Worm (Caenorhabditis elegans) whole organism, late embryonic: Measurements from ENCODE around the gene T04C12.7.

Source experiments
- F13H6.1 ChIP-seq: sonication (generic microtip); optimal IDR thresholded peaks from 2 replicates; lab custom pipeline; 2016; ENCODE audit warnings: missing genetic modification characterization, missing compliant biosample characterization
- T23F11.4 ChIP-seq: fragments of 200-800 bp; sonication (Bioruptor generic); optimal IDR thresholded peaks from 2 replicates; lab custom pipeline; 2018; ENCODE audit warnings: mild to moderate bottlenecking, missing genetic modification characterization, missing compliant biosample characterization
- Y22D7AL.16 ChIP-seq: sonication (generic microtip); optimal IDR thresholded peaks from 2 replicates; lab custom pipeline; 2016; ENCODE audit warnings: missing genetic modification characterization, missing compliant biosample characterization
- ahr-1 ChIP-seq: sonication (generic microtip); optimal IDR thresholded peaks from 2 replicates; lab custom pipeline; 2016; ENCODE audit warnings: missing genetic modification characterization, missing compliant biosample characterization
- ceh-14 ChIP-seq: sonication (generic microtip); optimal IDR thresholded peaks from 2 replicates; lab custom pipeline; 2016; ENCODE audit warnings: missing genotype, missing genetic modification characterization, missing compliant biosample characterization
- ceh-18 ChIP-seq: sonication (generic microtip); optimal IDR thresholded peaks from 2 replicates; lab custom pipeline; 2016; ENCODE audit warnings: missing genetic modification characterization, missing compliant biosample characterization
- ceh-24 ChIP-seq: sonication (generic microtip); optimal IDR thresholded peaks from 2 replicates; lab custom pipeline; 2016; ENCODE audit warnings: mild to moderate bottlenecking, missing genetic modification characterization, missing compliant biosample characterization
- ceh-31 ChIP-seq: sonication (generic microtip); optimal IDR thresholded peaks from 2 replicates; lab custom pipeline; 2016; ENCODE audit warnings: missing genetic modification characterization, missing compliant biosample characterization
- ceh-34 ChIP-seq: sonication (generic microtip); optimal IDR thresholded peaks from 2 replicates; lab custom pipeline; 2016; ENCODE audit warnings: mild to moderate bottlenecking, missing genetic modification characterization, missing compliant biosample characterization
- ceh-6 ChIP-seq: fragments of 200-800 bp; sonication (Bioruptor generic); optimal IDR thresholded peaks from 2 replicates; lab custom pipeline; 2018; ENCODE audit warnings: mild to moderate bottlenecking, missing genetic modification characterization, missing compliant biosample characterization
- dmd-4 ChIP-seq: sonication (generic microtip); optimal IDR thresholded peaks from 2 replicates; lab custom pipeline; 2016; ENCODE audit warnings: borderline replicate concordance, missing genetic modification characterization, missing compliant biosample characterization
- elt-2 ChIP-seq: sonication (generic microtip); optimal IDR thresholded peaks from 2 replicates; lab custom pipeline; 2016; ENCODE audit warnings: missing genetic modification reagents, missing genetic modification characterization, missing compliant biosample characterization
- elt-4 ChIP-seq: sonication (generic microtip); optimal IDR thresholded peaks from 2 replicates; lab custom pipeline; 2016; ENCODE audit warnings: missing genetic modification characterization, missing compliant biosample characterization
- ets-4 ChIP-seq: sonication (generic microtip); optimal IDR thresholded peaks from 2 replicates; lab custom pipeline; 2016; ENCODE audit warnings: missing genetic modification characterization, missing compliant biosample characterization
- hlh-30 ChIP-seq: sonication (generic microtip); optimal IDR thresholded peaks from 2 replicates; lab custom pipeline; 2017; ENCODE audit warnings: antibody characterized with exemption, missing genetic modification characterization, missing compliant biosample characterization; ENCODE audit not compliant: insufficient read depth
- hlh-6 ChIP-seq: sonication (generic microtip); optimal IDR thresholded peaks from 2 replicates; lab custom pipeline; 2016; ENCODE audit warnings: missing genotype, missing genetic modification characterization, missing compliant biosample characterization
- lim-6 ChIP-seq: sonication (generic microtip); optimal IDR thresholded peaks from 2 replicates; lab custom pipeline; 2016; ENCODE audit warnings: missing genetic modification characterization, missing compliant biosample characterization
- madf-2 ChIP-seq: sonication (generic microtip); optimal IDR thresholded peaks from 2 replicates; lab custom pipeline; 2017; ENCODE audit warnings: missing genetic modification characterization, missing compliant biosample characterization
- nhr-11 ChIP-seq: fragments of 150-350 bp; optimal IDR thresholded peaks from 2 replicates; lab custom pipeline; 2014; ENCODE audit warnings: missing biosample characterization, missing genetic modification characterization
- nhr-232 ChIP-seq: sonication (generic microtip); optimal IDR thresholded peaks from 2 replicates; lab custom pipeline; 2016; ENCODE audit warnings: missing genetic modification characterization, missing compliant biosample characterization
- npax-4 ChIP-seq: sonication (generic microtip); optimal IDR thresholded peaks from 2 replicates; lab custom pipeline; 2016; ENCODE audit warnings: missing genetic modification characterization, missing compliant biosample characterization
- pax-1 ChIP-seq: fragments of 150-350 bp; optimal IDR thresholded peaks from 2 replicates; lab custom pipeline; 2014; ENCODE audit warnings: missing biosample characterization, missing genetic modification characterization
- pha-2 ChIP-seq: sonication (generic microtip); optimal IDR thresholded peaks from 2 replicates; lab custom pipeline; 2017; ENCODE audit warnings: mild to moderate bottlenecking, missing genetic modification characterization, missing compliant biosample characterization
- pha-4 ChIP-seq: fragments of 150-350 bp; optimal IDR thresholded peaks from 2 replicates; lab custom pipeline; 2018; ENCODE audit warnings: missing biosample characterization, missing genetic modification reagents, missing genetic modification characterization
- pqm-1 ChIP-seq: sonication (generic microtip); optimal IDR thresholded peaks from 2 replicates; lab custom pipeline; 2016; ENCODE audit warnings: missing genetic modification characterization, missing compliant biosample characterization
- ref-2 ChIP-seq: sonication (generic microtip); optimal IDR thresholded peaks from 2 replicates; lab custom pipeline; 2016; ENCODE audit warnings: missing genetic modification characterization, missing compliant biosample characterization
- sdc-2 ChIP-seq: sonication (generic microtip); optimal IDR thresholded peaks from 2 replicates; lab custom pipeline; 2016; ENCODE audit warnings: missing genotype, missing genetic modification characterization, missing compliant biosample characterization
- sox-2 ChIP-seq: fragments of 200-800 bp; sonication (Bioruptor generic); IDR thresholded peaks from 2 replicates; pipeline ENCODE4 v1.3.6; 2022; ENCODE audit warnings: missing genetic modification reagents, missing genetic modification characterization, missing compliant biosample characterization
- tbx-2 ChIP-seq: sonication (generic microtip); optimal IDR thresholded peaks from 2 replicates; lab custom pipeline; 2016; ENCODE audit warnings: missing genetic modification characterization, missing compliant biosample characterization
- unc-55 ChIP-seq: sonication (generic microtip); optimal IDR thresholded peaks from 2 replicates; lab custom pipeline; 2017; ENCODE audit warnings: missing biosample characterization, missing genetic modification reagents, missing genetic modification characterization
- unc-86 ChIP-seq: sonication (generic microtip); optimal IDR thresholded peaks from 2 replicates; lab custom pipeline; 2016; ENCODE audit warnings: missing genetic modification characterization, missing compliant biosample characterization
- zip-5 ChIP-seq: sonication (generic microtip); optimal IDR thresholded peaks from 2 replicates; lab custom pipeline; 2016; ENCODE audit warnings: missing genetic modification characterization, missing compliant biosample characterization
- ztf-16 ChIP-seq: sonication (generic microtip); optimal IDR thresholded peaks from 2 replicates; lab custom pipeline; 2017; ENCODE audit warnings: missing genetic modification characterization, missing compliant biosample characterization

Gene T04C12.7

DNA sequence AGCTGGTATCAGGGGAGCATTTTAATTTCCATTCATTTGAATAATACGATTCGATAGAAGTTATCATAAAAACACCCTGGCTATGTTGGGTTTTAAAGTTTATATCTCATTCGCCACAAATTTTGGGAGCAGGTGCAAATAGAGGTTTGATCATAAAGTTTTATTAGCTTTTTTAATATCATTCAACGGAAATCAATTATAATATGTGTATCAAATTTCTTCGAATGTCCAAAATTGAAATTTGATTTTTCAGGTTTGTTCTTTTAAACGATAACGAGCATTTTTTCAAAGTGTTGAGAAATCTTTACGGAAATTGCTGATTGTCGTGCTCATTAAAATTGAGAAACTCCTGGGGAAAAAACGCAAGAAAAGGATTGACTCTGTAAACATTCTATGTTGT, 5.2 kb upstream of the T04C12.7 start, which contains the start of gene srh-74:
srh-74 (minus strand) TSS at position 101 of the 400 bp plus-strand sequence.
- TF ChIP-seq sdc-2 (no peak), pha-4 (tag; lab: Kevin White, UChicago) (no peak), Y22D7AL.16 (tag; lab: Kevin White, UChicago) (no peak), ceh-6 (GFP tag; lab: Kevin White, UChicago) (no peak), unc-55 (GFP tag; lab: Kevin White, UChicago) (no peak), ceh-34 (tag; lab: Kevin White, UChicago) (no peak), npax-4 (tag; lab: Kevin White, UChicago) (no peak)

- no peak for TF ChIP-seq ceh-18 (tag; lab: Kevin White, UChicago)
Measured at ce11 chrV:11051921-11052320, 2.0 kb upstream of the T04C12.7 start, which contains the start of gene T04C12.33. Gene T04C12.33, plus strand, starts transcription at chrV:11052221.

ce11 chrV:11056484-11056883, 2.6 kb downstream of the T04C12.7 start:
- TF ChIP-seq ceh-24 (no peak), nhr-232 (tag; lab: Kevin White, UChicago) (no peak), dmd-4 (tag; lab: Kevin White, UChicago) (no peak), sdc-2 (no peak), elt-4 (tag; lab: Kevin White, UChicago) (no peak), sox-2 (GFP tag; lab: Robert Waterston, UW) (no peak), hlh-30 (no peak), ceh-14 (tag; lab: Kevin White, UChicago) (no peak), tbx-2 (tag; lab: Kevin White, UChicago) (no peak)

ce11 chrV:11057043-11057442, 3.1 kb downstream of the T04C12.7 start, which contains the start of gene srh-75:
Gene srh-75, minus strand, starts transcription at chrV:11057143.
- TF ChIP-seq madf-2 (tag; lab: Kevin White, UChicago): no peak
- no peak for TF ChIP-seq zip-5 (tag; lab: Kevin White, UChicago)
- no peak for TF ChIP-seq ceh-31 (tag; lab: Kevin White, UChicago)
- no peak for TF ChIP-seq pax-1 (tag; lab: Kevin White, UChicago)
- TF ChIP-seq ztf-16 (tag; lab: Kevin White, UChicago): no peak
- TF ChIP-seq T23F11.4 (GFP tag; lab: Kevin White, UChicago): no peak
- TF ChIP-seq ceh-6 (GFP tag; lab: Kevin White, UChicago): no peak
- no peak for TF ChIP-seq Y22D7AL.16 (tag; lab: Kevin White, UChicago)
- no peak for TF ChIP-seq F13H6.1 (tag; lab: Kevin White, UChicago)
- no peak for TF ChIP-seq unc-86
- TF ChIP-seq nhr-11 (tag; lab: Kevin White, UChicago): no peak
- TF ChIP-seq nhr-232 (tag; lab: Kevin White, UChicago): no peak
- no peak for TF ChIP-seq ets-4 (tag; lab: Kevin White, UChicago)
- TF ChIP-seq pqm-1: no peak
- TF ChIP-seq ahr-1: no peak
- no peak for TF ChIP-seq elt-4 (tag; lab: Kevin White, UChicago)
- TF ChIP-seq tbx-2 (tag; lab: Kevin White, UChicago): no peak
- no peak for TF ChIP-seq lim-6 (tag; lab: Kevin White, UChicago)
- TF ChIP-seq sox-2 (GFP tag; lab: Robert Waterston, UW): no peak

DNA sequence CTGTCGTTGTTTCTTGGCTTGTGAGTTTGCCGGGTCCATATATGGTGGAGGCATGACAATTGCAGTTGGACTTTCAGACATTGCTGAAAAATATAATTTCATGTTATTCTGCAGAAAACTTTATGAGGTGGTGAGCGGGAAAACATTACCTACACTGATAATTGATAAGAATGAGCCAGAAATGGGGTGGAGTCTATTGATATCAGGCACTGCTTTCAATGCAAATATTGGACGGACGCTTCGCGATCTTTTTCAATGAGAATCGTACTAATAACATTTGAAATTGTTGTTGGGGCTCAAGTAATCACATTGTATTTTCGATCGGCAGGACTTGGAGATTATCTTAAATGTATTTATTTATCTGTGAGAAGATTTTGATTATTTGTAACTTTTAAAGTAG, 5.3 kb downstream of the T04C12.7 start, which contains the start of gene T04C12.1:
T04C12.1 (minus strand) TSS at position 90 of the 400 bp plus-strand sequence.
- TF ChIP-seq elt-2: peak; percentile 45
- TF ChIP-seq hlh-6 (tag; lab: Kevin White, UChicago): no peak

DNA sequence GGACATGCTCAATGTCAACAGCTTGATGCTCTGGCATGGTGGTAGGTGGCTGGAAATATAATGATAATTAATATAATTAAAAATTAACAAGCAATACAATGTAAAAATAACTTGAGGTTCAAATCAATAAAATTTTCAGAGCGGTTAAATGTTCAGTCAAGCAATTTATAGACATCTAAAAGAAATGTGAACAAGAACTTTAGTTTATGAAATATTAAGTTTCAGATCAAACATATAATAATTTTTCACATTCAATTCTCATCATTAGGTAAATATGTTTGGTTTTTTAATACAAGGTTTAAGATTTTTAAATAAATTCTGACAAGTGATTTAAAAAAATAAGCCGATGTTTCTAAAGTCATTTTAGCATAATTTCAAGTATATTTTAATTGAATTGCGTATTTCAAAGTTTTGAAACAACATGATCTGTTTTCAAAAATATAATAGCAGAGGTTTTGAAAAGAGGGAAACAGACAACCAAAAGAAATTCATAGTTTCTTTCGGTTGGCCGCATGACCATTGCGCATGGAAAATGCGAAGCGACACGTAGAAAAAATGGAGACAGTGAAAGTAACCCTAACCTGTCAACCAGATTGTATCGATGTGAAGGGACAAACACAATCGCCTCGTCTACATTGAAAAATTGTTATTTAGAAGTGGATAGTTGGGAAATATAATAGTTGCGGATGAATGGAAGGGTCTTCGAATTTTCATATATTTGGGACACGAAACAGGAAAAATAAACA, 6.5 kb downstream of the T04C12.7 start, which contains the start of gene T04C12.11:
T04C12.11 (minus strand) TSS at position 51 of the 746 bp plus-strand sequence.
- TF ChIP-seq nhr-232 (tag; lab: Kevin White, UChicago): no peak
- TF ChIP-seq pha-2 (tag; lab: Kevin White, UChicago): no peak
- no peak for TF ChIP-seq ceh-6 (GFP tag; lab: Kevin White, UChicago)
- TF ChIP-seq ref-2: no peak
